Worm (Caenorhabditis elegans) whole organism, L1 larva: ENCODE data around the gene pho-6.

Experiments used
- C04F5.9 ChIP-seq: sonication (generic microtip); optimal IDR thresholded peaks from 2 replicates; lab custom pipeline; 2016; ENCODE audit warnings: missing genetic modification characterization, missing compliant biosample characterization
- C16A3.4 ChIP-seq: fragments of 150-350 bp; optimal IDR thresholded peaks from 2 replicates; lab custom pipeline; 2014; ENCODE audit warnings: missing biosample characterization, missing genetic modification characterization
- Y116A8C.19 ChIP-seq: sonication (generic microtip); optimal IDR thresholded peaks from 2 replicates; lab custom pipeline; 2016; ENCODE audit warnings: missing compliant biosample characterization, missing genetic modification characterization, borderline replicate concordance
- alr-1 ChIP-seq: fragments of 200-800 bp; sonication (Bioruptor generic); optimal IDR thresholded peaks from 2 replicates; lab custom pipeline; 2018; ENCODE audit warnings: borderline replicate concordance, mild to moderate bottlenecking, missing genetic modification characterization, missing compliant biosample characterization
- aly-2 ChIP-seq: fragments of 150-350 bp; optimal IDR thresholded peaks from 2 replicates; lab custom pipeline; 2014; ENCODE audit warnings: missing biosample characterization, missing genetic modification characterization
- ama-1 ChIP-seq: fragments of 150-350 bp; optimal IDR thresholded peaks from 2 replicates; lab custom pipeline; 2014
- blmp-1 ChIP-seq: fragments of 150-350 bp; optimal IDR thresholded peaks from 2 replicates; lab custom pipeline; 2014; ENCODE audit warnings: missing biosample characterization, missing genetic modification characterization
- ceh-63 ChIP-seq: fragments of 200-800 bp; sonication (Bioruptor generic); optimal IDR thresholded peaks from 2 replicates; lab custom pipeline; 2018; ENCODE audit warnings: mild to moderate bottlenecking, missing genetic modification characterization, missing compliant biosample characterization
- ceh-8 ChIP-seq: fragments of 200-800 bp; sonication (Bioruptor generic); optimal IDR thresholded peaks from 2 replicates; lab custom pipeline; 2018; ENCODE audit warnings: mild to moderate bottlenecking, missing genetic modification characterization, moderate library complexity, missing compliant biosample characterization
- ceh-90 ChIP-seq: sonication (generic microtip); optimal IDR thresholded peaks from 2 replicates; lab custom pipeline; 2016; ENCODE audit warnings: missing genetic modification characterization, missing compliant biosample characterization
- ces-1 ChIP-seq: fragments of 150-350 bp; optimal IDR thresholded peaks from 2 replicates; lab custom pipeline; 2014; ENCODE audit warnings: missing biosample characterization, missing genetic modification reagents, missing genetic modification characterization
- efl-1 ChIP-seq, 4 experiments: fragments of 150-350 bp; optimal IDR thresholded peaks in 3 of 4; peaks in 1 of 4; 1 replicate in 1 of 4; 2 replicates in 3 of 4; lab custom pipeline; 2014; ENCODE audit warnings: missing biosample characterization in 2 of 4, missing genetic modification characterization in 2 of 4, missing genetic modification reagents in 2 of 4
- egl-13 ChIP-seq: sonication (generic microtip); optimal IDR thresholded peaks from 2 replicates; lab custom pipeline; 2016; ENCODE audit warnings: missing genotype, missing genetic modification reagents, missing genetic modification characterization, missing compliant biosample characterization
- egl-27 ChIP-seq, 2 experiments: fragments of 150-350 bp in 1 of 2; sonication (generic microtip); optimal IDR thresholded peaks; 3 replicates each; lab custom pipeline; 2017 to 2018; ENCODE audit warnings: missing biosample characterization in 2 of 2, missing genetic modification characterization in 2 of 2, missing genetic modification reagents in 2 of 2
- elt-2 ChIP-seq: sonication (generic microtip); optimal IDR thresholded peaks from 2 replicates; lab custom pipeline; 2016; ENCODE audit warnings: missing genetic modification characterization, mild to moderate bottlenecking, inconsistent platforms, missing compliant biosample characterization, missing genetic modification reagents
- elt-3 ChIP-seq, 6 experiments: fragments of 150-350 bp in 1 of 6; sonication (generic microtip); optimal IDR thresholded peaks; 2 replicates each; lab custom pipeline; 2017 to 2018; ENCODE audit warnings: missing biosample characterization in 6 of 6, missing genetic modification characterization in 6 of 6, inconsistent platforms in 1 of 6
- ets-5 ChIP-seq: fragments of 200-800 bp; sonication (Bioruptor generic); IDR thresholded peaks from 2 replicates; pipeline ENCODE4 v1.3.6; 2022; ENCODE audit warnings: missing genetic modification characterization, missing compliant biosample characterization
- fkh-4 ChIP-seq: sonication (generic microtip); optimal IDR thresholded peaks from 2 replicates; lab custom pipeline; 2016; ENCODE audit warnings: missing compliant biosample characterization, missing genetic modification characterization, borderline replicate concordance
- fos-1 ChIP-seq: fragments of 150-350 bp; optimal IDR thresholded peaks from 2 replicates; lab custom pipeline; 2014; ENCODE audit warnings: missing biosample characterization, missing genetic modification characterization
- grh-1 ChIP-seq: fragments of 200-800 bp; sonication (Bioruptor generic); IDR thresholded peaks from 2 replicates; pipeline ENCODE4 v1.3.6; 2022; ENCODE audit warnings: missing genetic modification reagents, missing genetic modification characterization, missing compliant biosample characterization
- hlh-17 ChIP-seq: fragments of 200-800 bp; sonication (Bioruptor generic); optimal IDR thresholded peaks from 2 replicates; lab custom pipeline; 2018; ENCODE audit warnings: missing genetic modification characterization, mild to moderate bottlenecking, missing compliant biosample characterization, moderate library complexity, borderline replicate concordance
- irx-1 ChIP-seq: sonication (generic microtip); optimal IDR thresholded peaks from 2 replicates; lab custom pipeline; 2016; ENCODE audit warnings: missing genetic modification characterization, missing compliant biosample characterization
- isw-1 ChIP-seq: fragments of 200-800 bp; sonication (Bioruptor generic); IDR thresholded peaks from 2 replicates; pipeline ENCODE4 v1.3.6; 2022; ENCODE audit warnings: missing genetic modification characterization, missing compliant biosample characterization
- jun-1 ChIP-seq: fragments of 150-350 bp; optimal IDR thresholded peaks from 2 replicates; lab custom pipeline; 2014; ENCODE audit warnings: missing biosample characterization, missing genetic modification reagents, missing genetic modification characterization
- lin-13 ChIP-seq: fragments of 150-350 bp; optimal IDR thresholded peaks from 2 replicates; lab custom pipeline; 2014; ENCODE audit warnings: missing biosample characterization, missing genetic modification reagents, missing genetic modification characterization
- lin-14 ChIP-seq: fragments of 200-800 bp; sonication (Bioruptor generic); optimal IDR thresholded peaks from 2 replicates; lab custom pipeline; 2018; ENCODE audit warnings: mild to moderate bottlenecking, missing genetic modification characterization, moderate library complexity, missing compliant biosample characterization
- lin-15B ChIP-seq: fragments of 150-350 bp; sonication (generic microtip); optimal IDR thresholded peaks from 3 replicates; lab custom pipeline; 2014; ENCODE audit warnings: missing biosample characterization, missing genetic modification characterization
- lin-35 ChIP-seq, 2 experiments: fragments of 150-350 bp; optimal IDR thresholded peaks; 2 replicates each; lab custom pipeline; 2014; ENCODE audit warnings: missing biosample characterization in 2 of 2, missing genetic modification characterization in 2 of 2, missing genetic modification reagents in 2 of 2
- lin-39 ChIP-seq: fragments of 150-350 bp; optimal IDR thresholded peaks from 2 replicates; lab custom pipeline; 2014; ENCODE audit warnings: missing biosample characterization, missing genetic modification reagents, missing genetic modification characterization
- lsy-2 ChIP-seq, 2 experiments: fragments of 150-350 bp; optimal IDR thresholded peaks; 2 replicates each; lab custom pipeline; 2014; ENCODE audit warnings: missing biosample characterization in 2 of 2, missing genetic modification characterization in 2 of 2
- mab-9 ChIP-seq: fragments of 200-800 bp; sonication (Bioruptor generic); IDR thresholded peaks from 2 replicates; pipeline ENCODE4 v1.3.6; 2022; ENCODE audit warnings: missing genetic modification reagents, missing genetic modification characterization, missing compliant biosample characterization
- mef-2 ChIP-seq: fragments of 150-350 bp; optimal IDR thresholded peaks from 2 replicates; lab custom pipeline; 2014; ENCODE audit warnings: missing biosample characterization, missing genetic modification characterization
- nhr-12 ChIP-seq: sonication (generic microtip); optimal IDR thresholded peaks from 2 replicates; lab custom pipeline; 2017; ENCODE audit warnings: missing biosample characterization, missing genetic modification characterization
- nhr-47 ChIP-seq: sonication (generic microtip); optimal IDR thresholded peaks from 2 replicates; lab custom pipeline; 2016; ENCODE audit warnings: mild to moderate bottlenecking, missing genetic modification characterization, moderate library complexity, missing compliant biosample characterization
- nhr-76 ChIP-seq: sonication (generic microtip); optimal IDR thresholded peaks from 2 replicates; lab custom pipeline; 2017; ENCODE audit warnings: missing biosample characterization, missing genetic modification characterization
- nhr-77 ChIP-seq: fragments of 150-350 bp; optimal IDR thresholded peaks from 2 replicates; lab custom pipeline; 2014; ENCODE audit warnings: missing biosample characterization, missing genetic modification characterization
- pag-3 ChIP-seq: sonication (generic microtip); optimal IDR thresholded peaks from 2 replicates; lab custom pipeline; 2017; ENCODE audit warnings: missing genetic modification characterization, mild to moderate bottlenecking, missing compliant biosample characterization, antibody characterized with exemption, borderline replicate concordance; ENCODE audit not compliant: insufficient read depth
- pqm-1 ChIP-seq: sonication (generic microtip); optimal IDR thresholded peaks from 3 replicates; lab custom pipeline; 2017; ENCODE audit warnings: missing biosample characterization, missing genetic modification characterization
- snpc-4 ChIP-seq: fragments of 150-350 bp; optimal IDR thresholded peaks from 2 replicates; lab custom pipeline; 2014; ENCODE audit warnings: missing biosample characterization, missing genetic modification characterization
- snu-23 ChIP-seq: sonication (generic microtip); optimal IDR thresholded peaks from 2 replicates; lab custom pipeline; 2016; ENCODE audit warnings: missing genetic modification characterization, missing compliant biosample characterization
- sptf-1 ChIP-seq: fragments of 150-350 bp; optimal IDR thresholded peaks from 2 replicates; lab custom pipeline; 2014; ENCODE audit warnings: missing biosample characterization, missing genetic modification characterization
- sup-37 ChIP-seq: fragments of 200-800 bp; sonication (Bioruptor generic); optimal IDR thresholded peaks from 2 replicates; lab custom pipeline; 2018; ENCODE audit warnings: mild to moderate bottlenecking, missing genetic modification characterization, missing compliant biosample characterization
- tlp-1 ChIP-seq: fragments of 150-350 bp; optimal IDR thresholded peaks from 2 replicates; lab custom pipeline; 2014; ENCODE audit warnings: missing biosample characterization, missing genetic modification characterization
- unc-130 ChIP-seq: fragments of 150-350 bp; optimal IDR thresholded peaks from 2 replicates; lab custom pipeline; 2017; ENCODE audit warnings: missing biosample characterization, missing genetic modification characterization, inconsistent platforms
- unc-30 ChIP-seq: sonication (generic microtip); optimal IDR thresholded peaks from 2 replicates; lab custom pipeline; 2017; ENCODE audit warnings: missing biosample characterization, missing genetic modification characterization
- xbp-1 ChIP-seq: sonication (generic microtip); optimal IDR thresholded peaks from 2 replicates; lab custom pipeline; 2016; ENCODE audit warnings: missing genetic modification characterization, missing compliant biosample characterization
- zip-4 ChIP-seq: fragments of 200-800 bp; sonication (Bioruptor generic); optimal IDR thresholded peaks from 2 replicates; lab custom pipeline; 2018; ENCODE audit warnings: mild to moderate bottlenecking, missing genetic modification characterization, moderate library complexity, missing compliant biosample characterization
- ztf-11 ChIP-seq, 2 experiments: sonication (generic microtip); optimal IDR thresholded peaks; 2 replicates each; lab custom pipeline; 2016 to 2017; ENCODE audit warnings: missing genetic modification characterization in 2 of 2, missing biosample characterization in 1 of 2, missing compliant biosample characterization in 1 of 2
- ztf-4 ChIP-seq: fragments of 150-350 bp; optimal IDR thresholded peaks from 2 replicates; lab custom pipeline; 2014; ENCODE audit warnings: missing biosample characterization, missing genetic modification characterization

The pho-6 gene

ce11 chrV:8359792-8360191 lies 34.5 kb downstream of the pho-6 start, which contains the start of gene F38E1.6:
Gene F38E1.6, plus strand, starts transcription at chrV:8360092.
- TF ChIP-seq unc-130 (tag; lab: Kevin White, UChicago) = no peak
- peak; percentile 38 for TF ChIP-seq alr-1 (tag; lab: Kevin White, UChicago)
- TF ChIP-seq lin-39 = no peak
- no peak for TF ChIP-seq lin-35 (GFP tag; optimal IDR thresholded peaks at IDR 0.05; lab: Kevin White, UChicago)
- no peak for TF ChIP-seq lsy-2 (tag; optimal IDR thresholded peaks at IDR 0.05; lab: Kevin White, UChicago)
- TF ChIP-seq unc-30 = no peak
- no peak for TF ChIP-seq lin-15B (tag; lab: Kevin White, UChicago)

ce11 chrV:8359113-8359564 lies 35.1 kb downstream of the pho-6 start, which contains the start of gene mpdu-1:
Gene mpdu-1, minus strand, starts transcription at chrV:8359163.
- TF ChIP-seq efl-1 (optimal IDR thresholded peaks at IDR 0.05; lab: Kevin White, UChicago) (peak; percentile 59 to 75), efl-1 (GFP tag; optimal IDR thresholded peaks at IDR 0.05 in 1 of 2; lab: Kevin White, UChicago) (peak; percentile 66 to 97), lsy-2 (tag; optimal IDR thresholded peaks at IDR 0.05; lab: Kevin White, UChicago) (peak; percentile 82 to 83), nhr-76 (tag; lab: Kevin White, UChicago) (no peak), ama-1 (no peak), C04F5.9 (tag; lab: Kevin White, UChicago) (no peak), elt-2 (peak; percentile 77), tlp-1 (tag; lab: Kevin White, UChicago) (no peak), lin-35 (GFP tag; optimal IDR thresholded peaks at IDR 0.05; lab: Kevin White, UChicago) (peak; percentile 69 to 78), irx-1 (peak; percentile 63), pqm-1 (no peak), sup-37 (no peak), lin-14 (GFP tag; lab: Kevin White, UChicago) (no peak), grh-1 (GFP tag; lab: Robert Waterston, UW) (peak; percentile 34; the same call in 1 of the 2 replicates), hlh-17 (GFP tag; lab: Kevin White, UChicago) (no peak), mef-2 (no peak), fkh-4 (tag; lab: Kevin White, UChicago) (no peak), pag-3 (tag; lab: Kevin White, UChicago) (no peak), lin-13 (GFP tag; lab: Kevin White, UChicago) (peak; percentile 24), egl-13 (tag; lab: Kevin White, UChicago) (peak; percentile 39), C16A3.4 (tag; lab: Kevin White, UChicago) (peak; percentile 79), mab-9 (GFP tag; lab: Robert Waterston, UW) (no peak), isw-1 (GFP tag; lab: Robert Waterston, UW) (no peak), unc-130 (tag; lab: Kevin White, UChicago) (peak; percentile 31), Y116A8C.19 (tag; lab: Kevin White, UChicago) (no peak), ztf-4 (tag; lab: Kevin White, UChicago) (no peak), xbp-1 (tag; lab: Kevin White, UChicago) (peak; percentile 85), fos-1 (tag; lab: Kevin White, UChicago) (no peak), lin-15B (tag; lab: Kevin White, UChicago) (peak; percentile 8), sptf-1 (tag; lab: Kevin White, UChicago) (no peak), nhr-77 (tag; lab: Kevin White, UChicago) (peak; percentile 8), zip-4 (GFP tag; lab: Kevin White, UChicago) (peak; percentile 3), ceh-63 (GFP tag; lab: Kevin White, UChicago) (no peak), snu-23 (GFP tag; lab: Kevin White, UChicago) (peak; percentile 76), snpc-4 (tag; lab: Kevin White, UChicago) (peak; percentile 89), ceh-90 (tag; lab: Kevin White, UChicago) (no peak), elt-3 (tag; optimal IDR thresholded peaks at IDR 0.05; lab: Kevin White, UChicago) (peak in 2 of 6 experiments; percentile 32 to 69), ces-1 (GFP tag; lab: Kevin White, UChicago) (no peak), ztf-11 (tag; optimal IDR thresholded peaks at IDR 0.05; lab: Kevin White, UChicago) (peak in 1 of 2 experiments; percentile 30), aly-2 (tag; lab: Kevin White, UChicago) (no peak), jun-1 (tag; lab: Kevin White, UChicago) (no peak), egl-27 (tag; optimal IDR thresholded peaks at IDR 0.05; lab: Kevin White, UChicago) (no peak), nhr-47 (peak; percentile 76), ceh-8 (peak; percentile 8), blmp-1 (tag; lab: Kevin White, UChicago) (peak; percentile 72), nhr-12 (tag; lab: Kevin White, UChicago) (no peak), ets-5 (GFP tag; lab: Robert Waterston, UW) (no peak)
